Worm (Caenorhabditis elegans): ENCODE results near the gene mtm-3.

mtm-3 gene

ce11 chrIII:3743367-3743766, 56.9 kb downstream of the mtm-3 start:
- no peak for TF ChIP-seq sma-9 (GFP tag; optimal IDR thresholded peaks at IDR 0.05)
- TF ChIP-seq sma-9 (tag; optimal IDR thresholded peaks at IDR 0.05) = no peak
- TF ChIP-seq unc-55 (GFP tag; optimal IDR thresholded peaks at IDR 0.05) = no peak
- no peak for TF ChIP-seq elt-3 (tag; optimal IDR thresholded peaks at IDR 0.05)
- no peak for TF ChIP-seq nhr-23 (tag; optimal IDR thresholded peaks at IDR 0.05)
- TF ChIP-seq nhr-77 (tag; optimal IDR thresholded peaks at IDR 0.05) = no peak

- TF ChIP-seq snpc-4 (tag; optimal IDR thresholded peaks at IDR 0.05) (no peak), nhr-237 (tag; optimal IDR thresholded peaks at IDR 0.05) (no peak), mbf-1 (tag; optimal IDR thresholded peaks at IDR 0.05) (no peak), dmd-4 (tag; optimal IDR thresholded peaks at IDR 0.05) (no peak), mab-5 (tag; optimal IDR thresholded peaks at IDR 0.05) (no peak), ceh-82 (tag; optimal IDR thresholded peaks at IDR 0.05) (no peak), sem-4 (tag; optimal IDR thresholded peaks at IDR 0.05) (no peak), lin-11 (tag; optimal IDR thresholded peaks at IDR 0.05) (no peak), egl-27 (tag; optimal IDR thresholded peaks at IDR 0.05) (no peak), mdl-1 (tag; optimal IDR thresholded peaks at IDR 0.05) (no peak)
Observed at ce11 chrIII:3742090-3742489, 58.2 kb downstream of the mtm-3 start.

Measured in whole organism, L2 larva.